Fruit fly (Drosophila melanogaster): ENCODE measurements around the gene Dhc1.
A peak's percentile ranks its signal among the peaks of the same experiment; 100 is the strongest.

Gene Dhc1

dm6 chr3R:9637882-9638281 lies 36.6 kb downstream of the Dhc1 start, which contains the start of gene Dh44:
Gene Dh44 (plus strand): TSS chr3R:9638182.
- TF ChIP-seq pan (optimal IDR thresholded peaks at IDR 0.05) (no peak), psq (optimal IDR thresholded peaks at IDR 0.05) (no peak), CG8478 (optimal IDR thresholded peaks at IDR 0.05) (no peak), usp (GFP tag; optimal IDR thresholded peaks at IDR 0.05) (no peak), EcR (GFP tag; optimal IDR thresholded peaks at IDR 0.05) (no peak), Dll (optimal IDR thresholded peaks at IDR 0.05) (no peak)

- TF ChIP-seq CG8478 (optimal IDR thresholded peaks at IDR 0.05) (no peak), Dll (optimal IDR thresholded peaks at IDR 0.05) (no peak), pan (optimal IDR thresholded peaks at IDR 0.05) (no peak), EcR (GFP tag; optimal IDR thresholded peaks at IDR 0.05) (no peak)
Measured at dm6 chr3R:9637361-9637760, 37.1 kb downstream of the Dhc1 start, which contains the start of gene Scm. Gene Scm (minus strand): TSS chr3R:9637611.

dm6 chr3R:9632110-9632921 lies 42.1 kb downstream of the Dhc1 start:
- no peak for TF ChIP-seq psq (optimal IDR thresholded peaks at IDR 0.05)
- no peak for TF ChIP-seq usp (GFP tag; optimal IDR thresholded peaks at IDR 0.05)
- TF ChIP-seq CG8478 (optimal IDR thresholded peaks at IDR 0.05) = no peak

dm6 chr3R:9631564-9631963 lies 42.9 kb downstream of the Dhc1 start, which contains the start of gene SpdS:
Gene SpdS (plus strand): TSS chr3R:9631641.
- TF ChIP-seq Dll (optimal IDR thresholded peaks at IDR 0.05) = no peak
- no peak for TF ChIP-seq EcR (GFP tag; optimal IDR thresholded peaks at IDR 0.05)
- no peak for TF ChIP-seq psq (optimal IDR thresholded peaks at IDR 0.05)
- TF ChIP-seq CG8478 (optimal IDR thresholded peaks at IDR 0.05) = no peak

dm6 chr3R:9630633-9631095 lies 43.8 kb downstream of the Dhc1 start, which contains the start of gene Calr:
Gene Calr (minus strand): TSS chr3R:9630851.
- TF ChIP-seq psq (optimal IDR thresholded peaks at IDR 0.05) = no peak
- TF ChIP-seq CG8478 (optimal IDR thresholded peaks at IDR 0.05) = peak; percentile 32

- TF ChIP-seq pan (optimal IDR thresholded peaks at IDR 0.05) (no peak), Dll (optimal IDR thresholded peaks at IDR 0.05) (no peak), EcR (GFP tag; optimal IDR thresholded peaks at IDR 0.05) (no peak), usp (GFP tag; optimal IDR thresholded peaks at IDR 0.05) (no peak), CG8478 (optimal IDR thresholded peaks at IDR 0.05) (no peak), psq (optimal IDR thresholded peaks at IDR 0.05) (no peak)
Measured at dm6 chr3R:9630053-9630632, 44.3 kb downstream of the Dhc1 start.

- TF ChIP-seq EcR (GFP tag; optimal IDR thresholded peaks at IDR 0.05) (no peak), usp (GFP tag; optimal IDR thresholded peaks at IDR 0.05) (no peak)
Measured at dm6 chr3R:9628607-9629006, 45.8 kb downstream of the Dhc1 start.

- TF ChIP-seq psq (optimal IDR thresholded peaks at IDR 0.05) = no peak
- no peak for TF ChIP-seq Dll (optimal IDR thresholded peaks at IDR 0.05)
- TF ChIP-seq usp (GFP tag; optimal IDR thresholded peaks at IDR 0.05) = no peak
- TF ChIP-seq EcR (GFP tag; optimal IDR thresholded peaks at IDR 0.05) = no peak
- no peak for TF ChIP-seq pan (optimal IDR thresholded peaks at IDR 0.05)
- TF ChIP-seq CG8478 (optimal IDR thresholded peaks at IDR 0.05) = no peak
Measured at dm6 chr3R:9628036-9628435, 46.4 kb downstream of the Dhc1 start.

- TF ChIP-seq psq (optimal IDR thresholded peaks at IDR 0.05) (no peak), CG8478 (optimal IDR thresholded peaks at IDR 0.05) (no peak), Dll (optimal IDR thresholded peaks at IDR 0.05) (no peak), pan (optimal IDR thresholded peaks at IDR 0.05) (no peak), EcR (GFP tag; optimal IDR thresholded peaks at IDR 0.05) (no peak), usp (GFP tag; optimal IDR thresholded peaks at IDR 0.05) (no peak)
Measured at dm6 chr3R:9626880-9627401, 47.5 kb downstream of the Dhc1 start, which contains the start of the genes CG9427 and CG8319. Gene CG9427 (minus strand): TSS chr3R:9626930. Gene CG8319 (plus strand): TSS chr3R:9627321.

dm6 chr3R:9626266-9626665 lies 48.2 kb downstream of the Dhc1 start:
- TF ChIP-seq Dll (optimal IDR thresholded peaks at IDR 0.05) (no peak), psq (optimal IDR thresholded peaks at IDR 0.05) (no peak), EcR (GFP tag; optimal IDR thresholded peaks at IDR 0.05) (no peak), pan (optimal IDR thresholded peaks at IDR 0.05) (no peak), CG8478 (optimal IDR thresholded peaks at IDR 0.05) (no peak), usp (GFP tag; optimal IDR thresholded peaks at IDR 0.05) (no peak)

- TF ChIP-seq CG8478 (optimal IDR thresholded peaks at IDR 0.05) (no peak), usp (GFP tag; optimal IDR thresholded peaks at IDR 0.05) (no peak), EcR (GFP tag; optimal IDR thresholded peaks at IDR 0.05) (no peak), pan (optimal IDR thresholded peaks at IDR 0.05) (no peak), Dll (optimal IDR thresholded peaks at IDR 0.05) (no peak), psq (optimal IDR thresholded peaks at IDR 0.05) (no peak)
Measured at dm6 chr3R:9625443-9625842, 49.0 kb downstream of the Dhc1 start.

dm6 chr3R:9620278-9620677 lies 54.2 kb downstream of the Dhc1 start:
- no peak for TF ChIP-seq CG8478 (optimal IDR thresholded peaks at IDR 0.05)
- no peak for TF ChIP-seq Dll (optimal IDR thresholded peaks at IDR 0.05)
- no peak for TF ChIP-seq psq (optimal IDR thresholded peaks at IDR 0.05)
